Fruit fly (Drosophila melanogaster) whole organism, prepupa: Measurements from ENCODE around the gene CG17637.
A peak's percentile ranks its signal among the peaks of the same experiment; 100 is the strongest.

Experiments
- Blimp-1 ChIP-seq: fragments of 200-800 bp; sonication (Bioruptor generic); optimal IDR thresholded peaks from 3 replicates; lab custom pipeline; 2017; ENCODE audit warnings: missing biosample characterization, missing genetic modification characterization, mild to moderate bottlenecking, moderate library complexity, missing genetic modification reagents
- CG10631 ChIP-seq: fragments of 200-800 bp; sonication (Bioruptor generic); optimal IDR thresholded peaks from 2 replicates; lab custom pipeline; 2016; ENCODE audit warnings: missing biosample characterization, missing genetic modification characterization
- CG10669 ChIP-seq: fragments of 200-800 bp; sonication (Bioruptor generic); optimal IDR thresholded peaks from 3 replicates; lab custom pipeline; 2018; ENCODE audit warnings: missing biosample characterization, mild to moderate bottlenecking, missing genetic modification characterization, moderate library complexity
- CG11294 ChIP-seq: fragments of 200-800 bp; sonication (Bioruptor generic); IDR thresholded peaks from 2 replicates; pipeline ENCODE4 v1.3.6; 2022; ENCODE audit warnings: missing biosample characterization, missing genetic modification characterization
- CG15336 ChIP-seq: fragments of 200-800 bp; sonication (Bioruptor generic); IDR thresholded peaks from 2 replicates; pipeline ENCODE4 v1.3.6; 2022; ENCODE audit warnings: missing biosample characterization, missing genetic modification characterization
- CG1621 ChIP-seq: fragments of 200-800 bp; sonication (Bioruptor generic); optimal IDR thresholded peaks from 3 replicates; lab custom pipeline; 2018; ENCODE audit warnings: missing biosample characterization, mild to moderate bottlenecking, missing genetic modification characterization
- CG16779 ChIP-seq: fragments of 200-800 bp; sonication (Bioruptor generic); optimal IDR thresholded peaks from 3 replicates; lab custom pipeline; 2017; ENCODE audit warnings: missing biosample characterization, mild to moderate bottlenecking, missing genetic modification characterization
- CG3032 ChIP-seq: fragments of 200-800 bp; optimal IDR thresholded peaks from 2 replicates; lab custom pipeline; 2019; ENCODE audit warnings: missing biosample characterization, mild to moderate bottlenecking, missing genetic modification characterization, moderate library complexity
- CG32006 ChIP-seq: fragments of 200-800 bp; sonication (Bioruptor generic); optimal IDR thresholded peaks from 3 replicates; lab custom pipeline; 2017; ENCODE audit warnings: missing biosample characterization, mild to moderate bottlenecking, missing genetic modification characterization
- CG34406 ChIP-seq: fragments of 200-800 bp; sonication (Bioruptor generic); optimal IDR thresholded peaks from 3 replicates; lab custom pipeline; 2016; ENCODE audit warnings: missing biosample characterization, missing genetic modification characterization
- CG3919 ChIP-seq: fragments of 200-800 bp; sonication (Bioruptor generic); optimal IDR thresholded peaks from 3 replicates; lab custom pipeline; 2016; ENCODE audit warnings: missing biosample characterization, missing genetic modification characterization
- CG4318 ChIP-seq: fragments of 200-800 bp; sonication (Bioruptor generic); optimal IDR thresholded peaks from 3 replicates; lab custom pipeline; 2017; ENCODE audit warnings: missing biosample characterization, mild to moderate bottlenecking, missing genetic modification characterization
- CG6163 ChIP-seq: fragments of 200-800 bp; sonication (Bioruptor generic); IDR thresholded peaks from 3 replicates; pipeline ENCODE4 v1.3.6; 2022; ENCODE audit warnings: missing biosample characterization, missing genetic modification characterization
- CG6276 ChIP-seq: fragments of 200-800 bp; sonication (Bioruptor generic); optimal IDR thresholded peaks from 2 replicates; lab custom pipeline; 2017; ENCODE audit warnings: missing biosample characterization, mild to moderate bottlenecking, missing genetic modification characterization
- CG6792 ChIP-seq: fragments of 200-800 bp; sonication (Bioruptor generic); optimal IDR thresholded peaks from 3 replicates; lab custom pipeline; 2016; ENCODE audit warnings: missing biosample characterization, missing genetic modification characterization
- CG6808 ChIP-seq: fragments of 200-800 bp; sonication (Bioruptor generic); optimal IDR thresholded peaks from 3 replicates; lab custom pipeline; 2017; ENCODE audit warnings: missing biosample characterization, missing genetic modification characterization, mild to moderate bottlenecking, moderate library complexity, missing genetic modification reagents
- CG7368 ChIP-seq: fragments of 200-800 bp; sonication (Bioruptor generic); optimal IDR thresholded peaks from 3 replicates; lab custom pipeline; 2016; ENCODE audit warnings: missing biosample characterization, missing genetic modification characterization
- CG8119 ChIP-seq: fragments of 200-800 bp; sonication (Bioruptor generic); IDR thresholded peaks from 3 replicates; pipeline ENCODE4 v1.3.6; 2022; ENCODE audit warnings: missing biosample characterization, missing genetic modification characterization
- CG8319 ChIP-seq: fragments of 200-800 bp; sonication (Bioruptor generic); optimal IDR thresholded peaks from 3 replicates; lab custom pipeline; 2016; ENCODE audit warnings: missing biosample characterization, missing genetic modification characterization
- CG8632 ChIP-seq: fragments of 200-800 bp; sonication (Bioruptor generic); optimal IDR thresholded peaks from 3 replicates; lab custom pipeline; 2016; ENCODE audit warnings: missing biosample characterization, missing genetic modification characterization
- CG9139 ChIP-seq: fragments of 200-800 bp; sonication (Bioruptor generic); optimal IDR thresholded peaks from 3 replicates; lab custom pipeline; 2017; ENCODE audit warnings: missing biosample characterization, mild to moderate bottlenecking, missing genetic modification characterization
- Eip75B ChIP-seq: fragments of 200-800 bp; sonication (Bioruptor generic); optimal IDR thresholded peaks from 3 replicates; lab custom pipeline; 2016; ENCODE audit warnings: missing biosample characterization, missing genetic modification characterization
- Eip78C ChIP-seq: fragments of 200-800 bp; sonication (Bioruptor generic); peaks from one replicate; lab custom pipeline; 2016; ENCODE audit warnings: missing biosample characterization, missing genetic modification characterization
- Gug ChIP-seq: fragments of 200-800 bp; sonication (Bioruptor generic); IDR thresholded peaks from 2 replicates; pipeline ENCODE4 v1.3.6; 2022; ENCODE audit warnings: missing biosample characterization, missing genetic modification characterization
- Hr38 ChIP-seq: sonication (Bioruptor generic); optimal IDR thresholded peaks from 2 replicates; lab custom pipeline; 2016; ENCODE audit warnings: missing biosample characterization, missing genetic modification characterization
- Hr39 ChIP-seq: fragments of 200-800 bp; sonication (Bioruptor generic); optimal IDR thresholded peaks from 2 replicates; lab custom pipeline; 2016; ENCODE audit warnings: missing biosample characterization, missing genetic modification characterization
- Hr4 ChIP-seq: fragments of 200-800 bp; sonication (Bioruptor generic); optimal IDR thresholded peaks from 3 replicates; lab custom pipeline; 2016; ENCODE audit warnings: missing biosample characterization, missing genetic modification characterization
- Lpt ChIP-seq: fragments of 200-800 bp; sonication (Bioruptor generic); optimal IDR thresholded peaks from 3 replicates; lab custom pipeline; 2016; ENCODE audit warnings: missing biosample characterization, missing genetic modification characterization
- Met ChIP-seq: fragments of 200-800 bp; sonication (Bioruptor generic); optimal IDR thresholded peaks from 3 replicates; lab custom pipeline; 2016; ENCODE audit warnings: missing biosample characterization, missing genetic modification characterization
- OdsH ChIP-seq: fragments of 200-800 bp; sonication (Bioruptor generic); optimal IDR thresholded peaks from 3 replicates; lab custom pipeline; 2016; ENCODE audit warnings: missing biosample characterization, missing genetic modification characterization
- Smox ChIP-seq: fragments of 200-800 bp; sonication (Bioruptor generic); optimal IDR thresholded peaks from 3 replicates; lab custom pipeline; 2016; ENCODE audit warnings: missing biosample characterization, missing genetic modification characterization
- Sox102F ChIP-seq: fragments of 200-800 bp; sonication (Bioruptor generic); optimal IDR thresholded peaks from 2 replicates; lab custom pipeline; 2016; ENCODE audit warnings: missing biosample characterization, mild to moderate bottlenecking, missing genetic modification characterization
- acj6 ChIP-seq: fragments of 200-800 bp; sonication (Bioruptor generic); optimal IDR thresholded peaks from 3 replicates; lab custom pipeline; 2016; ENCODE audit warnings: missing biosample characterization, missing genetic modification characterization
- dac ChIP-seq: fragments of 200-800 bp; sonication (Bioruptor generic); optimal IDR thresholded peaks from 2 replicates; lab custom pipeline; 2017; ENCODE audit warnings: missing biosample characterization, mild to moderate bottlenecking, missing genetic modification characterization
- eg ChIP-seq: fragments of 200-800 bp; sonication (Bioruptor generic); IDR thresholded peaks from 3 replicates; pipeline ENCODE4 v1.3.6; 2022; ENCODE audit warnings: missing biosample characterization, missing genetic modification characterization
- fd59A ChIP-seq: fragments of 200-800 bp; sonication (Bioruptor generic); optimal IDR thresholded peaks from 2 replicates; lab custom pipeline; 2017; ENCODE audit warnings: missing biosample characterization, mild to moderate bottlenecking, missing genetic modification characterization, missing genetic modification reagents
- lz ChIP-seq: fragments of 200-800 bp; sonication (Bioruptor generic); optimal IDR thresholded peaks from 3 replicates; lab custom pipeline; 2016; ENCODE audit warnings: missing biosample characterization, missing genetic modification characterization
- net ChIP-seq: fragments of 200-800 bp; sonication (Bioruptor generic); optimal IDR thresholded peaks from 3 replicates; lab custom pipeline; 2016; ENCODE audit warnings: missing biosample characterization, missing genetic modification characterization
- salr ChIP-seq, 2 experiments: fragments of 200-800 bp; sonication (Bioruptor generic); optimal IDR thresholded peaks; 3 replicates each; lab custom pipeline; 2016 to 2018; ENCODE audit warnings: missing biosample characterization in 2 of 2, missing genetic modification characterization in 2 of 2, mild to moderate bottlenecking in 1 of 2
- svp ChIP-seq: fragments of 200-800 bp; sonication (Bioruptor generic); peaks from one replicate; lab custom pipeline; 2016; ENCODE audit warnings: missing biosample characterization, missing genetic modification characterization
- topi ChIP-seq: fragments of 200-800 bp; sonication (Bioruptor generic); optimal IDR thresholded peaks from 3 replicates; lab custom pipeline; 2016; ENCODE audit warnings: missing biosample characterization, missing genetic modification characterization
- vri ChIP-seq: fragments of 200-800 bp; sonication (Bioruptor generic); optimal IDR thresholded peaks from 3 replicates; lab custom pipeline; 2016; ENCODE audit warnings: missing biosample characterization, mild to moderate bottlenecking, missing genetic modification characterization

CG17637 gene

DNA sequence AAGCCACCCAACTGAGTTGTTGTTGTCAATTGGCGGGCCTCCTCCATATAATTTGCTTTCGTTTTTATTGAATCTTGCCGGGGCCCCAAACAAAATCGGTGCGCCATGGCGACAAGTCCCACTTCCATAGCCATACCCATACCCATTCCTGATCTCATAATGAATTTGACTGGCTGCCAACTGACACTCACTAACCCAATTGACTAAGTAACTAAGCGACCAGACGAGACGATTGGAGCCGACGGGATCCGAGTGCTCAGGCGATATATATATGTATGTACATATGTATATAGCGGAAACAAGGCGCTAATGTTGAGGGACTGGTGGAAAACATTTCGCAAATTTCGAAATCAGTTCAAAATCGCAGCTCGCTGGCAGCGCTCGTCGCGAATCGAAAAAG, 37.4 kb upstream of the CG17637 start, which contains the start of gene Tdh:
TSS of gene Tdh (plus strand) at position 346 of the 400 bp plus-strand sequence.
- no peak for TF ChIP-seq CG3919 (GFP tag; lab: Kevin White, UChicago)
- TF ChIP-seq CG6163, result no peak
- no peak for TF ChIP-seq Hr38
- TF ChIP-seq fd59A (GFP tag; lab: Kevin White, UChicago), result no peak
- no peak for TF ChIP-seq Blimp-1 (GFP tag; lab: Kevin White, UChicago)
- no peak for TF ChIP-seq Hr4 (GFP tag; lab: Kevin White, UChicago)
- TF ChIP-seq CG10631 (GFP tag; lab: Kevin White, UChicago), result no peak
- TF ChIP-seq Smox (GFP tag; lab: Kevin White, UChicago), result no peak
- no peak for TF ChIP-seq Sox102F (GFP tag; lab: Kevin White, UChicago)
- no peak for TF ChIP-seq CG6792 (GFP tag; lab: Kevin White, UChicago)
- TF ChIP-seq CG11294 (GFP tag; lab: Robert Waterston, UW), result no peak
- TF ChIP-seq Gug (GFP tag; lab: Robert Waterston, UW), result no peak
- no peak for TF ChIP-seq Met
- TF ChIP-seq eg, result no peak
- no peak for TF ChIP-seq CG34406 (GFP tag; lab: Kevin White, UChicago)
- TF ChIP-seq Eip75B, result no peak
- TF ChIP-seq vri, result no peak
- no peak for TF ChIP-seq CG6808 (GFP tag; lab: Kevin White, UChicago)
- TF ChIP-seq CG15336, result no peak

DNA sequence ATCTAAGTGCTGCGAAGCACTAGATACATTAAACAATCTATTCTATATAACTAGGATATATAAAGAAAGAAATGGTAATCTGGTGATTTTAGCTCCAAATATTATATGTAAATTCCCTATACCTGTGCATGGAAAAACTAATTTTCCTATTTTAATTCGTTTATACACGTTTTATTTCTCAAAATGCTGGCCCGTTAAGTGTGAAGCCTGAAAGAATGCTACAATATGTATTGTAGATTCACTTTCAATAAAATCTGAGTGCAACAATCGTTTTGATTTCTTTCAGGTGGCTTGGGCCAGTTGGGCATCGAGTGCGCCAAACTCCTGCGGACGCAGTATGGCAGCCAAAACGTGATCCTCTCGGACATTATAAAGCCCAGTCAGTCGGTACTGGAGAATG, 36.6 kb upstream of the CG17637 start:
- TF ChIP-seq CG16779 (tag; lab: Kevin White, UChicago), result no peak
- TF ChIP-seq CG8319 (GFP tag; lab: Kevin White, UChicago), result no peak
- no peak for TF ChIP-seq Hr39 (GFP tag; lab: Kevin White, UChicago)
- TF ChIP-seq Hr38, result no peak
- peak; percentile 49 for TF ChIP-seq Blimp-1 (GFP tag; lab: Kevin White, UChicago)

DNA sequence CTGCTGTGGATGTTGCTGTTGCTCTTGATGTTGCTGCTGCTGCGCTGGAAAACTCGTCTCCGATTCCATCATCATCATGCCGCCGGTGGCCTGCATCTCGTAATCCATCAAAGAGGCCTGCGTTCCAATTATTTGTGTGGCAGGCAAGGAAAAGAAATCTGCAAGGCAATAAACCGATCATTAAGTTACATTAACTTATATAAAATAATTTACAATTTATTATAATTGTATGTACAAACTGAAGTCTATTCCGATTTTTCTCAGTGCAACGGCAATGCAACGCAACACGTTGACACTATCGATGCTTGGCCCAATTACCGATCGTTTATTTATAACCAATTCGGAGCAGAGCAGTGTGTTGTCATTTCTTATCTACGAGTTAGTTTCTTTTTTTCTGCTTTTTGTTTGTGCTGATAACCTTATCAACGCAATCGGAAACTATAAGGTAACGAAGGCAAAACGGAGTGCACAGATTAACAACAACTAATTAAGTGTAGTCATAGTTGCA, 32.9 kb upstream of the CG17637 start:
- TF ChIP-seq CG6792 (GFP tag; lab: Kevin White, UChicago) (peak; percentile 9), CG7368 (GFP tag; lab: Kevin White, UChicago) (peak; percentile 22), Gug (GFP tag; lab: Robert Waterston, UW) (peak; percentile 48), Eip78C (peak; percentile 75), CG3032 (no peak), CG15336 (peak; percentile 76), CG8632 (peak; percentile 24), fd59A (GFP tag; lab: Kevin White, UChicago) (peak; percentile 37), net (GFP tag; lab: Kevin White, UChicago) (peak; percentile 47), OdsH (GFP tag; lab: Kevin White, UChicago) (peak; percentile 39), Lpt (GFP tag; lab: Kevin White, UChicago) (peak; percentile 1), svp (GFP tag; lab: Kevin White, UChicago) (no peak), CG6163 (peak; percentile 81), CG3919 (GFP tag; lab: Kevin White, UChicago) (peak; percentile 47), eg (peak; percentile 82), CG32006 (peak; percentile 68), CG11294 (GFP tag; lab: Robert Waterston, UW) (peak; percentile 49; the same call in 1 of the 2 replicates), salr (GFP tag; optimal IDR thresholded peaks at IDR 0.05; lab: Kevin White, UChicago) (peak in 1 of 2 experiments; percentile 42), CG8119 (peak; percentile 49; the same call in 2 of the 3 replicates), CG1621 (tag; lab: Kevin White, UChicago) (no peak), CG6276 (GFP tag; lab: Kevin White, UChicago) (peak; percentile 50), acj6 (GFP tag; lab: Kevin White, UChicago) (peak; percentile 8), topi (GFP tag; lab: Kevin White, UChicago) (no peak), dac (GFP tag; lab: Kevin White, UChicago) (peak; percentile 12), CG10669 (peak; percentile 38), lz (GFP tag; lab: Kevin White, UChicago) (no peak), CG9139 (no peak), CG4318 (GFP tag; lab: Kevin White, UChicago) (peak; percentile 6)
